Worm (Caenorhabditis elegans) whole organism, L2 larva: ENCODE results near the gene R74.8.

ENCODE experiments used
- C34F6.9 ChIP-seq: fragments of 150-350 bp; optimal IDR thresholded peaks from 2 replicates; lab custom pipeline; 2014; ENCODE audit warnings: missing biosample characterization, missing genetic modification characterization
- F13H6.1 ChIP-seq: sonication (generic microtip); optimal IDR thresholded peaks from 2 replicates; lab custom pipeline; 2016; ENCODE audit warnings: missing genetic modification characterization, missing compliant biosample characterization
- R02D3.7 ChIP-seq: fragments of 150-350 bp; optimal IDR thresholded peaks from 2 replicates; lab custom pipeline; 2014; ENCODE audit warnings: missing biosample characterization, missing genetic modification characterization
- aly-2 ChIP-seq: fragments of 150-350 bp; optimal IDR thresholded peaks from 2 replicates; lab custom pipeline; 2014; ENCODE audit warnings: missing biosample characterization, missing genetic modification characterization
- ama-1 ChIP-seq: fragments of 150-350 bp; optimal IDR thresholded peaks from 2 replicates; lab custom pipeline; 2018; ENCODE audit warnings: inconsistent platforms
- blmp-1 ChIP-seq: sonication (generic microtip); optimal IDR thresholded peaks from 2 replicates; lab custom pipeline; 2017; ENCODE audit warnings: missing genetic modification characterization, mild to moderate bottlenecking, missing compliant biosample characterization, antibody characterized with exemption, moderate library complexity; ENCODE audit not compliant: insufficient read depth
- ceh-16 ChIP-seq: fragments of 150-350 bp; optimal IDR thresholded peaks from 2 replicates; lab custom pipeline; 2014; ENCODE audit warnings: missing biosample characterization, missing genetic modification characterization
- ceh-82 ChIP-seq: fragments of 150-350 bp; optimal IDR thresholded peaks from 2 replicates; lab custom pipeline; 2014; ENCODE audit warnings: missing biosample characterization, missing genetic modification characterization
- crh-2 ChIP-seq: sonication (generic microtip); optimal IDR thresholded peaks from 2 replicates; lab custom pipeline; 2017; ENCODE audit warnings: missing biosample characterization, missing genetic modification characterization
- dmd-4 ChIP-seq: sonication (generic microtip); optimal IDR thresholded peaks from 2 replicates; lab custom pipeline; 2017; ENCODE audit warnings: missing biosample characterization, missing genetic modification characterization
- egl-27 ChIP-seq: sonication (generic microtip); optimal IDR thresholded peaks from 3 replicates; lab custom pipeline; 2017; ENCODE audit warnings: missing biosample characterization, missing genetic modification reagents, missing genetic modification characterization
- elt-1 ChIP-seq: fragments of 150-350 bp; optimal IDR thresholded peaks from 2 replicates; lab custom pipeline; 2014; ENCODE audit warnings: missing biosample characterization, missing genetic modification characterization
- elt-3 ChIP-seq: sonication (generic microtip); optimal IDR thresholded peaks from 2 replicates; lab custom pipeline; 2017; ENCODE audit warnings: missing biosample characterization, missing genetic modification characterization
- fos-1 ChIP-seq: fragments of 150-350 bp; optimal IDR thresholded peaks from 2 replicates; lab custom pipeline; 2014; ENCODE audit warnings: missing biosample characterization, missing genetic modification characterization
- lin-13 ChIP-seq: fragments of 150-350 bp; optimal IDR thresholded peaks from 2 replicates; lab custom pipeline; 2014; ENCODE audit warnings: missing biosample characterization, missing genetic modification reagents, missing genetic modification characterization
- lin-39 ChIP-seq: fragments of 150-350 bp; optimal IDR thresholded peaks from 2 replicates; lab custom pipeline; 2014; ENCODE audit warnings: missing biosample characterization, missing genetic modification reagents, missing genetic modification characterization
- lsy-2 ChIP-seq, 2 experiments: fragments of 150-350 bp in 1 of 2; sonication (generic microtip) in 1 of 2; optimal IDR thresholded peaks; 2 replicates each; lab custom pipeline; 2014 to 2017; ENCODE audit warnings: missing biosample characterization in 2 of 2, missing genetic modification characterization in 2 of 2
- mab-5 ChIP-seq: fragments of 150-350 bp; optimal IDR thresholded peaks from 2 replicates; lab custom pipeline; 2014; ENCODE audit warnings: missing biosample characterization, missing genetic modification characterization
- mbf-1 ChIP-seq: sonication (generic microtip); optimal IDR thresholded peaks from 2 replicates; lab custom pipeline; 2017; ENCODE audit warnings: missing biosample characterization, missing genetic modification characterization
- mdl-1 ChIP-seq, 2 experiments: fragments of 150-350 bp in 1 of 2; sonication (generic microtip) in 1 of 2; optimal IDR thresholded peaks; 2 replicates each; lab custom pipeline; 2017; ENCODE audit warnings: missing biosample characterization in 2 of 2, missing genetic modification characterization in 2 of 2
- nhr-10 ChIP-seq: sonication (generic microtip); optimal IDR thresholded peaks from 2 replicates; lab custom pipeline; 2017; ENCODE audit warnings: missing biosample characterization, missing genetic modification characterization
- nhr-11 ChIP-seq: fragments of 150-350 bp; optimal IDR thresholded peaks from 2 replicates; lab custom pipeline; 2014; ENCODE audit warnings: missing biosample characterization, missing genetic modification characterization
- nhr-129 ChIP-seq: fragments of 150-350 bp; optimal IDR thresholded peaks from 2 replicates; lab custom pipeline; 2014; ENCODE audit warnings: missing biosample characterization, missing genetic modification characterization
- nhr-21 ChIP-seq: fragments of 150-350 bp; optimal IDR thresholded peaks from 2 replicates; lab custom pipeline; 2014; ENCODE audit warnings: missing biosample characterization, missing genetic modification characterization
- nhr-237 ChIP-seq: fragments of 150-350 bp; optimal IDR thresholded peaks from 2 replicates; lab custom pipeline; 2014; ENCODE audit warnings: missing biosample characterization, missing genetic modification characterization
- nhr-25 ChIP-seq: fragments of 150-350 bp; sonication (generic microtip); optimal IDR thresholded peaks from 3 replicates; lab custom pipeline; 2014; ENCODE audit warnings: missing biosample characterization, missing genetic modification characterization
- nhr-6 ChIP-seq: fragments of 150-350 bp; optimal IDR thresholded peaks from 2 replicates; lab custom pipeline; 2014; ENCODE audit warnings: missing biosample characterization, missing genetic modification characterization
- peb-1 ChIP-seq: fragments of 150-350 bp; optimal IDR thresholded peaks from 2 replicates; lab custom pipeline; 2014; ENCODE audit warnings: missing biosample characterization, missing genetic modification characterization
- sem-4 ChIP-seq: fragments of 150-350 bp; optimal IDR thresholded peaks from 2 replicates; lab custom pipeline; 2014; ENCODE audit warnings: missing biosample characterization, missing genetic modification reagents, missing genetic modification characterization
- skn-1 ChIP-seq: sonication (generic microtip); optimal IDR thresholded peaks from 2 replicates; lab custom pipeline; 2017; ENCODE audit warnings: missing biosample characterization, missing genetic modification characterization
- sma-3 ChIP-seq: sonication (generic microtip); optimal IDR thresholded peaks from 2 replicates; lab custom pipeline; 2016; ENCODE audit warnings: missing genetic modification reagents, missing genetic modification characterization, missing compliant biosample characterization
- sma-9 ChIP-seq, 2 experiments: fragments of 150-350 bp in 1 of 2; sonication (generic microtip) in 1 of 2; optimal IDR thresholded peaks; 2 replicates each; lab custom pipeline; 2014 to 2016; ENCODE audit warnings: missing genetic modification characterization in 2 of 2, mild to moderate bottlenecking in 1 of 2, missing biosample characterization in 1 of 2, missing compliant biosample characterization in 1 of 2, missing genetic modification reagents in 1 of 2, moderate library complexity in 1 of 2
- snpc-4 ChIP-seq: fragments of 150-350 bp; optimal IDR thresholded peaks from 2 replicates; lab custom pipeline; 2014; ENCODE audit warnings: missing biosample characterization, missing genetic modification characterization
- unc-39 ChIP-seq: fragments of 150-350 bp; optimal IDR thresholded peaks from 2 replicates; lab custom pipeline; 2014; ENCODE audit warnings: missing biosample characterization, missing genetic modification characterization
- unc-55 ChIP-seq: fragments of 150-350 bp; sonication (generic microtip); optimal IDR thresholded peaks from 3 replicates; lab custom pipeline; 2014; ENCODE audit warnings: missing biosample characterization, missing genetic modification reagents, missing genetic modification characterization
- unc-62 ChIP-seq: fragments of 150-350 bp; optimal IDR thresholded peaks from 2 replicates; lab custom pipeline; 2014; ENCODE audit warnings: missing biosample characterization, missing genetic modification reagents, missing genetic modification characterization
- zag-1 ChIP-seq: fragments of 150-350 bp; optimal IDR thresholded peaks from 2 replicates; lab custom pipeline; 2014; ENCODE audit warnings: missing biosample characterization, missing genetic modification characterization
- ztf-1 ChIP-seq: fragments of 200-800 bp; sonication (Bioruptor generic); conservative IDR thresholded peaks from 2 replicates; pipeline ENCODE4 v1.3.6; 2022; ENCODE audit warnings: missing genetic modification characterization, missing compliant biosample characterization
- ztf-11 ChIP-seq: sonication (generic microtip); optimal IDR thresholded peaks from 2 replicates; lab custom pipeline; 2017; ENCODE audit warnings: missing biosample characterization, missing genetic modification characterization
- ztf-4 ChIP-seq: fragments of 150-350 bp; optimal IDR thresholded peaks from 2 replicates; lab custom pipeline; 2014; ENCODE audit warnings: missing biosample characterization, missing genetic modification characterization

R74.8 gene

ce11 chrIII:4232811-4233269 lies 26.8 kb downstream of the R74.8 start, which contains the start of gene nhr-20:
TSS of gene nhr-20 (minus strand) at chrIII:4233219.
- no peak for TF ChIP-seq mdl-1 (tag; optimal IDR thresholded peaks at IDR 0.05; lab: Kevin White, UChicago)
- TF ChIP-seq nhr-10 (tag; lab: Kevin White, UChicago), result no peak
- no peak for TF ChIP-seq R02D3.7 (tag; lab: Kevin White, UChicago)
- TF ChIP-seq ama-1 (lab: Kevin White, UChicago), result no peak
- no peak for TF ChIP-seq ztf-11
- TF ChIP-seq nhr-21 (tag; lab: Kevin White, UChicago), result no peak
- no peak for TF ChIP-seq nhr-129 (tag; lab: Kevin White, UChicago)
- TF ChIP-seq nhr-11 (tag; lab: Kevin White, UChicago), result no peak
- TF ChIP-seq nhr-237 (tag; lab: Kevin White, UChicago), result no peak
- TF ChIP-seq snpc-4 (tag; lab: Kevin White, UChicago), result no peak
- TF ChIP-seq sma-3 (GFP tag; lab: Kevin White, UChicago), result no peak
- TF ChIP-seq mab-5 (tag; lab: Kevin White, UChicago), result no peak
- no peak for TF ChIP-seq mbf-1 (tag; lab: Kevin White, UChicago)
- no peak for TF ChIP-seq nhr-25 (tag; lab: Kevin White, UChicago)
- no peak for TF ChIP-seq zag-1 (tag; lab: Kevin White, UChicago)

- TF ChIP-seq ztf-1 (GFP tag; lab: Robert Waterston, UW) (no peak), R02D3.7 (tag; lab: Kevin White, UChicago) (no peak), elt-1 (tag; lab: Kevin White, UChicago) (no peak), skn-1 (tag; lab: Kevin White, UChicago) (no peak), egl-27 (tag; lab: Kevin White, UChicago) (no peak), lin-13 (GFP tag; lab: Kevin White, UChicago) (no peak)
Observed at ce11 chrIII:4234642-4235295, 28.7 kb downstream of the R74.8 start.

- TF ChIP-seq lin-13 (GFP tag; lab: Kevin White, UChicago) (peak; percentile 95), C34F6.9 (peak; percentile 35), ztf-1 (GFP tag; lab: Robert Waterston, UW) (no peak), nhr-129 (tag; lab: Kevin White, UChicago) (peak; percentile 34), sem-4 (tag; lab: Kevin White, UChicago) (peak; percentile 24), nhr-25 (tag; lab: Kevin White, UChicago) (peak; percentile 40), lsy-2 (tag; optimal IDR thresholded peaks at IDR 0.05; lab: Kevin White, UChicago) (peak in 1 of 2 experiments; percentile 37), F13H6.1 (tag; lab: Kevin White, UChicago) (peak; percentile 12), fos-1 (tag; lab: Kevin White, UChicago) (no peak), egl-27 (tag; lab: Kevin White, UChicago) (peak; percentile 1), nhr-21 (tag; lab: Kevin White, UChicago) (peak; percentile 26), blmp-1 (peak; percentile 68), ztf-4 (no peak), sma-9 (GFP tag; optimal IDR thresholded peaks at IDR 0.05; lab: Kevin White, UChicago) (peak; percentile 79), sma-9 (tag; optimal IDR thresholded peaks at IDR 0.05; lab: Kevin White, UChicago) (no peak), sma-3 (GFP tag; lab: Kevin White, UChicago) (peak; percentile 35)
Observed at ce11 chrIII:4236178-4236577, 30.1 kb downstream of the R74.8 start.

ce11 chrIII:4237660-4238059 lies 31.6 kb downstream of the R74.8 start:
- peak; percentile 99 for TF ChIP-seq F13H6.1 (tag; lab: Kevin White, UChicago)
- TF ChIP-seq nhr-129 (tag; lab: Kevin White, UChicago), result peak; percentile 97
- no peak for TF ChIP-seq unc-39
- TF ChIP-seq crh-2 (tag; lab: Kevin White, UChicago), result peak; percentile 97
- no peak for TF ChIP-seq ceh-82 (tag; lab: Kevin White, UChicago)
- TF ChIP-seq sma-9 (GFP tag; optimal IDR thresholded peaks at IDR 0.05; lab: Kevin White, UChicago), result peak; percentile 99
- peak; percentile 37 for TF ChIP-seq sma-9 (tag; optimal IDR thresholded peaks at IDR 0.05; lab: Kevin White, UChicago)
- TF ChIP-seq aly-2, result no peak
- TF ChIP-seq peb-1 (tag; lab: Kevin White, UChicago), result no peak
- TF ChIP-seq blmp-1, result peak; percentile 91
- TF ChIP-seq sma-3 (GFP tag; lab: Kevin White, UChicago), result peak; percentile 93
- no peak for TF ChIP-seq lin-39 (tag; lab: Kevin White, UChicago)
- peak; percentile 98 for TF ChIP-seq nhr-21 (tag; lab: Kevin White, UChicago)
- no peak for TF ChIP-seq elt-3 (tag; lab: Kevin White, UChicago)
- peak; percentile 41 for TF ChIP-seq ceh-16 (tag; lab: Kevin White, UChicago)
- peak; percentile 65 for TF ChIP-seq nhr-10 (tag; lab: Kevin White, UChicago)
- peak; percentile 57 to 89 for TF ChIP-seq lsy-2 (tag; optimal IDR thresholded peaks at IDR 0.05; lab: Kevin White, UChicago)
- TF ChIP-seq ztf-11, result no peak
- peak; percentile 86 for TF ChIP-seq unc-55 (GFP tag; lab: Kevin White, UChicago)
- TF ChIP-seq nhr-11 (tag; lab: Kevin White, UChicago), result peak; percentile 84
- TF ChIP-seq fos-1 (tag; lab: Kevin White, UChicago), result peak; percentile 96
- no peak for TF ChIP-seq elt-1 (tag; lab: Kevin White, UChicago)
- TF ChIP-seq nhr-237 (tag; lab: Kevin White, UChicago), result no peak
- peak; percentile 92 for TF ChIP-seq sem-4 (tag; lab: Kevin White, UChicago)
- TF ChIP-seq mab-5 (tag; lab: Kevin White, UChicago), result peak; percentile 58
- no peak for TF ChIP-seq dmd-4 (tag; lab: Kevin White, UChicago)
- peak; percentile 90 to 97 for TF ChIP-seq mdl-1 (tag; optimal IDR thresholded peaks at IDR 0.05; lab: Kevin White, UChicago)
- TF ChIP-seq zag-1 (tag; lab: Kevin White, UChicago), result peak; percentile 61
- peak; percentile 94 for TF ChIP-seq nhr-25 (tag; lab: Kevin White, UChicago)
- TF ChIP-seq C34F6.9, result peak; percentile 94
- peak; percentile 91 for TF ChIP-seq egl-27 (tag; lab: Kevin White, UChicago)
- peak; percentile 87 for TF ChIP-seq nhr-6 (tag; lab: Kevin White, UChicago)
- TF ChIP-seq mbf-1 (tag; lab: Kevin White, UChicago), result no peak
- TF ChIP-seq skn-1 (tag; lab: Kevin White, UChicago), result peak; percentile 5
- TF ChIP-seq unc-62 (GFP tag; lab: Kevin White, UChicago), result peak; percentile 6
- TF ChIP-seq lin-13 (GFP tag; lab: Kevin White, UChicago), result peak; percentile 84
